Worm (Caenorhabditis elegans) whole organism, young adult: ENCODE results near the gene str-84.

Experiments used
- B0035.1 ChIP-seq: sonication (generic microtip); optimal IDR thresholded peaks from 2 replicates; lab custom pipeline; 2016; ENCODE audit warnings: missing genetic modification characterization, mild to moderate bottlenecking, missing compliant biosample characterization, missing genotype, missing genetic modification reagents
- C06A6.2 ChIP-seq: fragments of 200-800 bp; sonication (Bioruptor generic); conservative IDR thresholded peaks from 2 replicates; pipeline ENCODE4 v1.3.6; 2022; ENCODE audit warnings: missing genetic modification characterization, missing compliant biosample characterization
- D2030.7 ChIP-seq: fragments of 200-800 bp; sonication (Bioruptor generic); IDR thresholded peaks from 2 replicates; pipeline ENCODE4 v1.3.6; 2022; ENCODE audit warnings: missing genetic modification reagents, missing genetic modification characterization, missing compliant biosample characterization
- F10E7.11 ChIP-seq: sonication (generic microtip); optimal IDR thresholded peaks from 2 replicates; lab custom pipeline; 2017; ENCODE audit warnings: mild to moderate bottlenecking, missing genetic modification characterization, moderate library complexity, missing compliant biosample characterization
- F22D6.2 ChIP-seq: sonication (generic microtip); optimal IDR thresholded peaks from 2 replicates; lab custom pipeline; 2016; ENCODE audit warnings: mild to moderate bottlenecking, missing genetic modification characterization, missing compliant biosample characterization
- F37B4.10 ChIP-seq: fragments of 200-800 bp; sonication (Bioruptor generic); IDR thresholded peaks from 2 replicates; pipeline ENCODE4 v1.3.6; 2022; ENCODE audit warnings: missing genetic modification characterization, missing compliant biosample characterization
- F52B5.7 ChIP-seq: sonication (generic microtip); optimal IDR thresholded peaks from 2 replicates; lab custom pipeline; 2016; ENCODE audit warnings: mild to moderate bottlenecking, missing genetic modification characterization, missing compliant biosample characterization
- T26A5.8 ChIP-seq: sonication (generic microtip); optimal IDR thresholded peaks from 2 replicates; lab custom pipeline; 2016; ENCODE audit warnings: missing genetic modification characterization, missing compliant biosample characterization
- Y53F4B.3 ChIP-seq: fragments of 200-800 bp; sonication (Bioruptor generic); IDR thresholded peaks from 2 replicates; pipeline ENCODE4 v1.3.6; 2022; ENCODE audit warnings: missing genetic modification reagents, missing genetic modification characterization, missing compliant biosample characterization
- Y53G8AR.9 ChIP-seq: fragments of 200-800 bp; sonication (Bioruptor generic); conservative IDR thresholded peaks from 2 replicates; pipeline ENCODE4 v1.3.6; 2022; ENCODE audit warnings: missing genetic modification reagents, missing genetic modification characterization, missing compliant biosample characterization
- Y56A3A.18 ChIP-seq: fragments of 200-800 bp; sonication (Bioruptor generic); IDR thresholded peaks from 2 replicates; pipeline ENCODE4 v1.3.6; 2022; ENCODE audit warnings: missing genetic modification reagents, missing genetic modification characterization, missing compliant biosample characterization
- ZK185.1 ChIP-seq: sonication (generic microtip); optimal IDR thresholded peaks from 2 replicates; lab custom pipeline; 2016; ENCODE audit warnings: mild to moderate bottlenecking, missing genetic modification characterization, missing compliant biosample characterization; ENCODE audit not compliant: poor library complexity, severe bottlenecking
- athp-1 ChIP-seq: sonication (generic microtip); optimal IDR thresholded peaks from 2 replicates; lab custom pipeline; 2017; ENCODE audit warnings: mild to moderate bottlenecking, missing genetic modification characterization, missing compliant biosample characterization
- attf-3 ChIP-seq: fragments of 200-800 bp; sonication (Bioruptor generic); conservative IDR thresholded peaks from 2 replicates; pipeline ENCODE4 v1.3.6; 2022; ENCODE audit warnings: missing genetic modification reagents, missing genetic modification characterization, missing compliant biosample characterization
- attf-6 ChIP-seq: fragments of 200-800 bp; sonication (Bioruptor generic); IDR thresholded peaks from 2 replicates; pipeline ENCODE4 v1.3.6; 2022; ENCODE audit warnings: missing genetic modification reagents, missing genetic modification characterization, missing compliant biosample characterization
- cebp-2 ChIP-seq: fragments of 200-800 bp; sonication (Bioruptor generic); IDR thresholded peaks from 2 replicates; pipeline ENCODE4 v1.3.6; 2022; ENCODE audit warnings: missing genetic modification characterization, missing compliant biosample characterization
- ceh-79 ChIP-seq: sonication (generic microtip); optimal IDR thresholded peaks from 2 replicates; lab custom pipeline; 2017; ENCODE audit warnings: mild to moderate bottlenecking, missing genetic modification characterization, missing compliant biosample characterization
- dox-1 ChIP-seq: fragments of 200-800 bp; sonication (Bioruptor generic); IDR thresholded peaks from 2 replicates; pipeline ENCODE4 v1.3.6; 2022; ENCODE audit warnings: missing genetic modification reagents, missing genetic modification characterization, missing compliant biosample characterization
- dpl-1 ChIP-seq: fragments of 150-350 bp; optimal IDR thresholded peaks from 2 replicates; lab custom pipeline; 2014; ENCODE audit warnings: missing biosample characterization, missing genetic modification reagents, missing genetic modification characterization
- egl-18 ChIP-seq: fragments of 200-800 bp; sonication (Bioruptor generic); IDR thresholded peaks from 2 replicates; pipeline ENCODE4 v1.3.6; 2022; ENCODE audit warnings: missing genetic modification reagents, missing genetic modification characterization, missing compliant biosample characterization
- egrh-3 ChIP-seq: fragments of 200-800 bp; sonication (Bioruptor generic); IDR thresholded peaks from 2 replicates; pipeline ENCODE4 v1.3.6; 2022; ENCODE audit warnings: missing genetic modification reagents, missing genetic modification characterization, missing compliant biosample characterization
- ets-4 ChIP-seq: fragments of 200-800 bp; sonication (Bioruptor generic); optimal IDR thresholded peaks from 2 replicates; lab custom pipeline; 2018; ENCODE audit warnings: mild to moderate bottlenecking, missing genetic modification characterization, missing compliant biosample characterization
- fkh-3 ChIP-seq: sonication (generic microtip); optimal IDR thresholded peaks from 2 replicates; lab custom pipeline; 2016; ENCODE audit warnings: mild to moderate bottlenecking, missing genetic modification characterization, missing compliant biosample characterization
- gei-17 ChIP-seq: fragments of 200-800 bp; sonication (Bioruptor generic); optimal IDR thresholded peaks from 2 replicates; lab custom pipeline; 2018; ENCODE audit warnings: mild to moderate bottlenecking, missing genetic modification characterization, missing compliant biosample characterization
- him-1 ChIP-seq: sonication (generic microtip); optimal IDR thresholded peaks from 2 replicates; lab custom pipeline; 2016; ENCODE audit warnings: missing genotype, missing genetic modification reagents, missing genetic modification characterization, missing compliant biosample characterization
- hmg-1.2 ChIP-seq: fragments of 200-800 bp; sonication (Bioruptor generic); IDR thresholded peaks from 2 replicates; pipeline ENCODE4 v1.3.6; 2022; ENCODE audit warnings: missing genetic modification reagents, missing genetic modification characterization, missing compliant biosample characterization
- hrde-1 ChIP-seq: sonication (generic microtip); optimal IDR thresholded peaks from 2 replicates; lab custom pipeline; 2016; ENCODE audit warnings: missing genetic modification characterization, mild to moderate bottlenecking, missing compliant biosample characterization, moderate library complexity, missing genotype, missing genetic modification reagents, borderline replicate concordance
- hsf-1 ChIP-seq: fragments of 200-800 bp; sonication (Bioruptor generic); IDR thresholded peaks from 2 replicates; pipeline ENCODE4 v1.3.6; 2022; ENCODE audit warnings: missing genetic modification reagents, missing genetic modification characterization, missing compliant biosample characterization
- let-526 ChIP-seq: fragments of 200-800 bp; sonication (Bioruptor generic); IDR thresholded peaks from 2 replicates; pipeline ENCODE4 v1.3.6; 2022; ENCODE audit warnings: missing genetic modification reagents, missing genetic modification characterization, missing compliant biosample characterization
- lin-54 ChIP-seq: fragments of 200-800 bp; sonication (Bioruptor generic); optimal IDR thresholded peaks from 2 replicates; lab custom pipeline; 2018; ENCODE audit warnings: mild to moderate bottlenecking, missing genetic modification characterization, missing compliant biosample characterization
- lsl-1 ChIP-seq: fragments of 200-800 bp; sonication (Bioruptor generic); optimal IDR thresholded peaks from 2 replicates; lab custom pipeline; 2018; ENCODE audit warnings: mild to moderate bottlenecking, missing genetic modification characterization, moderate library complexity, missing compliant biosample characterization
- lsy-27 ChIP-seq: sonication (generic microtip); optimal IDR thresholded peaks from 2 replicates; lab custom pipeline; 2017; ENCODE audit warnings: missing genetic modification characterization, mild to moderate bottlenecking, missing compliant biosample characterization, antibody characterized with exemption, missing genotype, borderline replicate concordance; ENCODE audit not compliant: insufficient read depth
- madf-3 ChIP-seq: fragments of 200-800 bp; sonication (Bioruptor generic); IDR thresholded peaks from 2 replicates; pipeline ENCODE4 v1.3.6; 2022; ENCODE audit warnings: missing genetic modification reagents, missing genetic modification characterization, missing compliant biosample characterization
- madf-6 ChIP-seq: fragments of 200-800 bp; sonication (Bioruptor generic); IDR thresholded peaks from 2 replicates; pipeline ENCODE4 v1.3.6; 2022; ENCODE audit warnings: missing genetic modification reagents, missing genetic modification characterization, missing compliant biosample characterization
- mes-4 ChIP-seq: sonication (generic microtip); optimal IDR thresholded peaks from 2 replicates; lab custom pipeline; 2016; ENCODE audit warnings: missing genotype, missing genetic modification characterization, missing compliant biosample characterization
- nhr-179 ChIP-seq: sonication (generic microtip); optimal IDR thresholded peaks from 2 replicates; lab custom pipeline; 2016; ENCODE audit warnings: mild to moderate bottlenecking, missing genetic modification characterization, missing compliant biosample characterization
- nhr-80 ChIP-seq: sonication (generic microtip); optimal IDR thresholded peaks from 2 replicates; lab custom pipeline; 2016; ENCODE audit warnings: missing genetic modification characterization, missing compliant biosample characterization
- rcor-1 ChIP-seq: fragments of 200-800 bp; sonication (Bioruptor generic); IDR thresholded peaks from 2 replicates; pipeline ENCODE4 v1.3.6; 2022; ENCODE audit warnings: missing genetic modification reagents, missing genetic modification characterization, missing compliant biosample characterization
- zfh-2 ChIP-seq: fragments of 200-800 bp; sonication (Bioruptor generic); conservative IDR thresholded peaks from 2 replicates; pipeline ENCODE4 v1.3.6; 2022; ENCODE audit warnings: missing genetic modification reagents, missing genetic modification characterization, missing compliant biosample characterization
- zim-3 ChIP-seq: sonication (generic microtip); optimal IDR thresholded peaks from 2 replicates; lab custom pipeline; 2017; ENCODE audit warnings: mild to moderate bottlenecking, missing genetic modification characterization, moderate library complexity, missing compliant biosample characterization
- ztf-6 ChIP-seq: fragments of 200-800 bp; sonication (Bioruptor generic); IDR thresholded peaks from 2 replicates; pipeline ENCODE4 v1.3.6; 2022; ENCODE audit warnings: missing genetic modification reagents, missing genetic modification characterization, missing compliant biosample characterization

The str-84 gene

DNA sequence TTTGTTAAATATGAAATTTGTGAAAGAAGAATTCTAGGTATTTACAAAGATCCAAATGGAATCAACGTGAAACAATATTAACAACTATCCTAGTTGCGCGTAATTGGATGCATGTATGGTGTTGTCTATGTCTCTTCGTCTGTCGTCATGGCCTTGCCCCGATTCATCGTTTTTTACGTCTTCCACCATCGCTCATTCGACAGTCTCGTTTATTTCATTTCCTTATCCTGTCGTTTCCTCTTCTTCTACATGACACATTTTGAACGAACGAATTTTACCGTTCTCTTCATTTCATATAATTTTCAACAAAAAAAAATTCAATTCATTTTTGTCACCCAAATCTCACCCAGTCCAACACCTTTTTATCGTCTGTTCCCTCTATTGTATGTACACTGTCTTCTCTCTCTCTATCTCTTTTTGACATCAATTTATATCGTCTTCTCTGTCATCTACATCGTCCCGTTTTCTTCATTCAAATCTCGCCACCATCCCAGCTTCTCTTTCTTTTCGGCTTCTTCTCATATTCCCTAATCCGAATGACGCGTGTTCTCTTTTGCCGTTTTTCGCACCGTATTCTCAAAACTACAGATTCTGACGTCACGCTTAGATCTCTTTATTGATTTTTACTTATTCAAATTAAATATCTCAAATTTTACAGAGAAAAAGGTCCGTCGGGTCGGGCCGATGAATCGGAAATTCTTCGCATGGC, 24.2 kb downstream of the str-84 start, which contains the start of gene ttc-17:
Gene ttc-17 (plus strand): TSS at position 659 of the 709 bp plus-strand sequence.
- TF ChIP-seq Y56A3A.18 (GFP tag; lab: Robert Waterston, UW): 0 out of 2 replicates have a peak, but pooled peaks have one; percentile 61
- peak; percentile 26 for TF ChIP-seq F52B5.7 (tag; lab: Kevin White, UChicago)
- TF ChIP-seq Y53G8AR.9: peak; percentile 50; the same call in 1 of the 2 replicates
- TF ChIP-seq Y53F4B.3 (GFP tag; lab: Robert Waterston, UW): no peak
- TF ChIP-seq, all 124 proteins: peak for 3

DNA sequence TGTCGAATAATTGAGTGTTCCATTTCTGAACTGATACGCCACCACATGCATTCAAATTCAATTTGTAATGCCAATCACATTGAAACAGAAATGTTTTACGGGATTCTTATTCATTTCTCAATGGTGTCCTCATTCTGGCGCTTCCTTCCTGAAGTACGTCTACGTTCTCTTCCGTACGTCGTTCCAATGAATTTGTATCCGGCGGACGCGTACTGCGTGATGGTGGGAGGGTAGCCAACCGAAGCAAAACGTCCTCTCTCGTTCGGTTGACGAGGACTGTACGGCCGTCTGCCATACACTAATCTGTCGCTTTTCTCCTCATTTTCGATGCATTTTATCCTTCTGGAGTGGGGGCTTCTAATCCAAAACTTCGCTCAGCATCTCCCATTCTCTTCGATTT, 30.9 kb downstream of the str-84 start:
- TF ChIP-seq ceh-79 (tag; lab: Kevin White, UChicago) (no peak), rcor-1 (0 out of 2 replicates have a peak, but pooled peaks have one; percentile 28), let-526 (no peak), D2030.7 (GFP tag; lab: Robert Waterston, UW) (0 out of 2 replicates have a peak, but pooled peaks have one; percentile 17), zfh-2 (GFP tag; lab: Robert Waterston, UW) (0 out of 2 replicates have a peak, but pooled peaks have one; percentile 10), B0035.1 (tag; lab: Kevin White, UChicago) (no peak), F37B4.10 (GFP tag; lab: Robert Waterston, UW) (no peak), attf-3 (GFP tag; lab: Robert Waterston, UW) (no peak), madf-6 (no peak), cebp-2 (GFP tag; lab: Robert Waterston, UW) (no peak), madf-3 (0 out of 2 replicates have a peak, but pooled peaks have one; percentile 9)

DNA sequence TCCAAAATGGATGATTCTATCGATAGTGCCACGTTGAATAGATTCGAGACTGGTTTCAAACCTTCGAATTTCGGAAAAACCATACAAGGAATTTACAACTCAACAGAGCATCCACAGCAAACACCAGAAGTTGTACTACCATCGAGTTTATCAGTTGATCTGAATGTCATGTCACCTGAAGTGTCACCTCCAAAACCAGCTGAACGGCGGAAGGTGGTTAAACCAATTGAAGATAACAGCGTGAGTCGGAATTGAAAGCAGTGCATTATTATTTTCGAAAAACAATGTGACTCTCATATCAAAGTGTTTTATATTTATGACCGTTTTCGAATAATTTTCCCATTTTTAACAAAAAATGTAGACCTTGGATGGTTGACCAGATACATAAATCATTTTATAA, 31.7 kb downstream of the str-84 start:
- no peak for TF ChIP-seq him-1 (tag; lab: Kevin White, UChicago)
- TF ChIP-seq dox-1: peak; percentile 23; the same call in 1 of the 2 replicates
- TF ChIP-seq egl-18 (GFP tag; lab: Robert Waterston, UW): no peak
- peak; percentile 76 for TF ChIP-seq nhr-80 (tag; lab: Kevin White, UChicago)
- no peak for TF ChIP-seq dpl-1 (GFP tag; lab: Kevin White, UChicago)
- TF ChIP-seq ets-4 (GFP tag; lab: Kevin White, UChicago): peak; percentile 25

DNA sequence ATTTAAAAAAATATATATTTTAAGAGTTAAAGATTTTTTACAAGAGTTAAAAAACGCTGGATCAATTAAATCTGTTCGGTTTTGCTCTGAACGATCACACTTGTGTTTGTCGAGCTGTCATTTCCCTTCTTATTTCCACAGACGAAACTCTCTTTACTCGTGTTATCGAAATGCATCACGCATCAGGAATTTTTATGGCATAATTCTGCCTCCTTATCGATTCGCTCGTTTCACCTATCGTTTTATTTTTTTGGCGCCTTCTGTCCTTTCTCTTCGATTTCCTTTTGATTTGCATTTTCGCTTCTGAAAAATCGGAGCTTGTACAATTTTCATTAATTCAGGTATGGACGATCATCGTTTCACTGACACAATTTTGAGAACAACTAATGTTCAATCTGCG, 32.4 kb downstream of the str-84 start:
- TF ChIP-seq nhr-80 (tag; lab: Kevin White, UChicago) (peak; percentile 0), lsy-27 (tag; lab: Kevin White, UChicago) (no peak)

DNA sequence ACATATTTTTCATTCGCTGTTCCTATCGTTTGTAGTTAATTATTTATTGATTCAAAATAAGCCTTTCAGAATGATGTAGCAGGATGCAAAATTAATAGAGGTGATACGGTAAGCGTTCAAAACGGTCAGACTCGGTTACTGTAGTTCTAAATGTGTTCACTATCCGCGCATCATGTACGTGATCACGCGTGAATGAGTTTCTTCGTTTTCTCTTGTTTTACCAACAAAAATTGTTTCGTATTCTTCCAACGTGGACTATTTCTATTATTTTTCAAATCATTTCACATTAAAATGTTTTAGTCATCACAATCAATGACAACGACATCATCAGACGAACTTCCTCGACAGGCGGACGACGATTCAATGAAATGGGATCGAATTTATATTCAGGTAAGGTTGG, 33.2 kb downstream of the str-84 start, which contains the start of gene gck-1:
Gene gck-1 (plus strand): TSS at position 301 of the 400 bp plus-strand sequence.
- TF ChIP-seq F10E7.11 (tag; lab: Kevin White, UChicago): no peak
- no peak for TF ChIP-seq lin-54
- TF ChIP-seq hrde-1: no peak
- no peak for TF ChIP-seq hmg-1.2
- TF ChIP-seq athp-1 (tag; lab: Kevin White, UChicago): no peak
- no peak for TF ChIP-seq T26A5.8
- peak; percentile 40 for TF ChIP-seq lsl-1

DNA sequence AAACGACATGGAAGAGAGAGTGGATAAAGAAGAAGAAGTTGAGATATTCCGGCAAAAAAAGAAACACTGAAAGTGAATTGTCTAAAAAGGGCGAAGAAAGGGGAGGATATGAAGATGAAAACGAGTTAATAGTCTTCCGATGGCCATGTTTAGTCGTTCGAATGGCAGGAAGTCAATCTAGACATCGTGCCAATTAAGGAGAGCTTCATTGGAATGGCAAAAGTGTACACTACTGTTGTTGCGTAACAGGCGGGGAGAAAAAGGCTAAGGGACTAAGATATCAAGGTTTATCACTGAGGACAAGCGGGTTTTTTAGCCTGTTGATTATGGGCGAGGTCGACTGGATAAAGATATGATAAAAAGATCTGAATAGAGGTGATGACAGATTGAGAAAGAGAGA, 34.6 kb downstream of the str-84 start:
- no peak for TF ChIP-seq zim-3
- no peak for TF ChIP-seq mes-4
- TF ChIP-seq ceh-79 (tag; lab: Kevin White, UChicago): no peak
- no peak for TF ChIP-seq nhr-179 (tag; lab: Kevin White, UChicago)
- TF ChIP-seq ztf-6: no peak
- TF ChIP-seq attf-6: no peak
- no peak for TF ChIP-seq C06A6.2
- no peak for TF ChIP-seq gei-17
- no peak for TF ChIP-seq fkh-3 (tag; lab: Kevin White, UChicago)
- TF ChIP-seq F22D6.2 (tag; lab: Kevin White, UChicago): no peak
- no peak for TF ChIP-seq ZK185.1 (tag; lab: Kevin White, UChicago)
- TF ChIP-seq lin-54: no peak
- TF ChIP-seq egrh-3: no peak
- no peak for TF ChIP-seq hsf-1 (GFP tag; lab: Robert Waterston, UW)
